Fruit fly (Drosophila melanogaster): Measurements from ENCODE around the gene knk.
A peak's percentile ranks its signal among the peaks of the same experiment; 100 is the strongest.

Gene knk

DNA sequence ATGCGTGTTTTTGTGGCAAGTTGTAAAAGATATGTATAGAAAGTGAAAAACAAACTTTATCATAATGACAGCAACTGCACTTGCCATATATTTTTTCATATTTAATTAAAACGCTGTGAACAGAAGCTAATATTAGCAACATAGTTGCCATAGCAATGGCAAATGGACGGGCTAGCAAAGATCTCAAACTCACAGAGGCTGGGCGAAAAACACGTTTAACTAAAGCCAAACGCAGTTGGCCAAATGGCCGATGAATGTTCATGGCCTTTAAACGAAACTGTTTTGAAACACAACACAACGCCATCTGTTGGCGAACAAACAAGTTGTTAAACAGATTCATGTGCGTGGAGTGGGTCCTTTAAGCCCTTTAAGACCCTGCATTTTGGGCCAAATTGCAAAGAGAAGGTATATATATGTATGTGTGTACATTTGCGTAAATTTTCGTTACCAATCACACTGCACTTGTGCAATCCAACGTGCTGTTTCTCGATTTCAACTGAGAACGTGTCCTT is 23.0 kb upstream of the knk start:
- TF ChIP-seq Dll (optimal IDR thresholded peaks at IDR 0.05) (no peak), pan (optimal IDR thresholded peaks at IDR 0.05) (no peak), psq (optimal IDR thresholded peaks at IDR 0.05) (no peak), usp (GFP tag; optimal IDR thresholded peaks at IDR 0.05) (no peak), EcR (GFP tag; optimal IDR thresholded peaks at IDR 0.05) (no peak), CG8478 (optimal IDR thresholded peaks at IDR 0.05) (no peak)

dm6 chr3R:10147176-10147575 is 21.7 kb upstream of the knk start:
- TF ChIP-seq CG8478 (optimal IDR thresholded peaks at IDR 0.05), result no peak
- no peak for TF ChIP-seq Dll (optimal IDR thresholded peaks at IDR 0.05)
- no peak for TF ChIP-seq EcR (GFP tag; optimal IDR thresholded peaks at IDR 0.05)
- no peak for TF ChIP-seq psq (optimal IDR thresholded peaks at IDR 0.05)
- no peak for TF ChIP-seq usp (GFP tag; optimal IDR thresholded peaks at IDR 0.05)
- TF ChIP-seq pan (optimal IDR thresholded peaks at IDR 0.05), result no peak

dm6 chr3R:10144103-10144998 is 18.9 kb upstream of the knk start, which contains the start of the genes TAF1B and Invadolysin:
TAF1B (minus strand) TSS chr3R:10144184.
Invadolysin (plus strand) TSS chr3R:10144668.
- TF ChIP-seq usp (GFP tag; optimal IDR thresholded peaks at IDR 0.05) (no peak), CG8478 (optimal IDR thresholded peaks at IDR 0.05) (no peak), pan (optimal IDR thresholded peaks at IDR 0.05) (no peak), Dll (optimal IDR thresholded peaks at IDR 0.05) (no peak), EcR (GFP tag; optimal IDR thresholded peaks at IDR 0.05) (no peak), psq (optimal IDR thresholded peaks at IDR 0.05) (no peak)

- TF ChIP-seq EcR (GFP tag; optimal IDR thresholded peaks at IDR 0.05), result no peak
- TF ChIP-seq pan (optimal IDR thresholded peaks at IDR 0.05), result no peak
- TF ChIP-seq Dll (optimal IDR thresholded peaks at IDR 0.05), result no peak
- TF ChIP-seq CG8478 (optimal IDR thresholded peaks at IDR 0.05), result no peak
- TF ChIP-seq usp (GFP tag; optimal IDR thresholded peaks at IDR 0.05), result no peak
- TF ChIP-seq psq (optimal IDR thresholded peaks at IDR 0.05), result no peak
Measured at dm6 chr3R:10142770-10143169, 17.3 kb upstream of the knk start, which contains the start of gene CG42759. CG42759 (plus strand) TSS chr3R:10143070.

DNA sequence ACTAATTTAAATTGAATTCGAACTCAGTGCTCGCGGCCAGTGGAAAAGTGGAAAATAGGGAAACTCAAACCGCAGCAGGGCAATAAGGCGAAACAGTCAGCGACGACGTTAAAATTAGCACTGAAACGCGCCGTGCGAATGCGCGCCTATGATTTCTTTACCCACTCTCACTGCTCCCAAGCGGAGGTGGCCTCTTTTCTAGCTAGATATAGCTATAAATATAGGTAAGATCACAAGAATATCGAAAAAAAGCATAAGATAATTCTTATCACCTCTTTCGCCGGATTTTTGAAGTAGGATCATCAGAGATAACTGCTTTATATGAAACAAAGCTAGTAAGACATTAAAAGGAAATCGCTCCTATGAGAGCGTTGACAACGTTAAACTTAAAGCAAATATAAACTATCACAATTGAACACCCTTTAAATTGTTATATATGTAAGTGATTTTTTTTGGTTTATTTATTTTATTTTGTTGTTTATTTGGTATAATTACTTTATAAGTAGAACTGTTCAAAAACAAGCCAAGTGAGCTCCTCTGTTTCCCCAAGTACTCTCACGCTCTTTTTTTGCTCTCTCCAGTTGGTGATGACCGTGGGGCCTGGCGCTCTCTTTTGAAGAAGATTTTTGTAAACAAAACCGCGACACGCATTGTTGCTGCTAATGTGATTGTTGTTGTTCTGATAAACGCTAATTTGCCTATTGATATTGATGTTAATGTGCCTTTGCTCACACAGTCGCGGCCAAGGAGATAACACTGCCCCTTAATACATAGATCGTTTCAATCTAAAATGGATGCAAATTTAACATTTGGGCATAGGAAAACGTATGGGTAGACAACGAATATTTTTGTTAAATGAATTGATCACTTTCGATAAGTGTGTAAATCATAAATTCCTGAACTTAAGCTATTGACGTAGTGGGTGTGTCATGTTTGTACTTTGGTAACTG is 14.5 kb upstream of the knk start, which contains the start of gene tws:
Gene tws (minus strand): TSS at position 124 of the 950 bp plus-strand sequence.
- TF ChIP-seq pan (optimal IDR thresholded peaks at IDR 0.05) (no peak), Dll (optimal IDR thresholded peaks at IDR 0.05) (no peak), EcR (GFP tag; optimal IDR thresholded peaks at IDR 0.05) (no peak), psq (optimal IDR thresholded peaks at IDR 0.05) (no peak), CG8478 (optimal IDR thresholded peaks at IDR 0.05) (no peak), usp (GFP tag; optimal IDR thresholded peaks at IDR 0.05) (no peak)

dm6 chr3R:10138900-10139299 is 13.4 kb upstream of the knk start:
- TF ChIP-seq usp (GFP tag; optimal IDR thresholded peaks at IDR 0.05) (no peak), EcR (GFP tag; optimal IDR thresholded peaks at IDR 0.05) (no peak), psq (optimal IDR thresholded peaks at IDR 0.05) (no peak), pan (optimal IDR thresholded peaks at IDR 0.05) (no peak), Dll (optimal IDR thresholded peaks at IDR 0.05) (no peak), CG8478 (optimal IDR thresholded peaks at IDR 0.05) (no peak)

dm6 chr3R:10137801-10138200 is 12.3 kb upstream of the knk start:
- TF ChIP-seq psq (optimal IDR thresholded peaks at IDR 0.05) (no peak), usp (GFP tag; optimal IDR thresholded peaks at IDR 0.05) (no peak), EcR (GFP tag; optimal IDR thresholded peaks at IDR 0.05) (no peak), pan (optimal IDR thresholded peaks at IDR 0.05) (no peak), CG8478 (optimal IDR thresholded peaks at IDR 0.05) (no peak), Dll (optimal IDR thresholded peaks at IDR 0.05) (no peak)

DNA sequence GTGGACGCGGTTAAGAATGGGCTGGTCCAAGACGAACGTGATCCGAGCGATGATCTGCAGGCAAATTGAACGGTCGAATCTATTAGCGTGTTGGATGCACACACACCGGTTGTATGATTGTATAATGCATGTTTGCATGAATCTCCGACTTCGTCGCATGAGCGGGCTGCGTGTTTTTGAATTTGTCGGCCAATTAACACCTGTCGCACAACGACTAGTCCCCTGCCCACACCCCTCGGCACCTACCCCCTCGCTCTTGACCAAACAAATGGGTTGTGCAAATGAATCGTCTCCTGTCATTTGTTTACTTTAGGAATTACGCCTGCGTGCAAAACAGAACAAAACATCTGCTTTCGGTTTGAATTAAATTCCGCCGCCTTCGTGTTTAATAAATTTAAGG is 9.5 kb upstream of the knk start:
- TF ChIP-seq Dll (optimal IDR thresholded peaks at IDR 0.05) (no peak), pan (optimal IDR thresholded peaks at IDR 0.05) (no peak), psq (optimal IDR thresholded peaks at IDR 0.05) (no peak), usp (GFP tag; optimal IDR thresholded peaks at IDR 0.05) (no peak)

dm6 chr3R:10134341-10134668 is 8.8 kb upstream of the knk start:
- TF ChIP-seq usp (GFP tag; optimal IDR thresholded peaks at IDR 0.05) (no peak), Dll (optimal IDR thresholded peaks at IDR 0.05) (no peak), CG8478 (optimal IDR thresholded peaks at IDR 0.05) (no peak), EcR (GFP tag; optimal IDR thresholded peaks at IDR 0.05) (no peak), pan (optimal IDR thresholded peaks at IDR 0.05) (no peak), psq (optimal IDR thresholded peaks at IDR 0.05) (no peak)

dm6 chr3R:10133419-10134340 is 8.2 kb upstream of the knk start:
- TF ChIP-seq CG8478 (optimal IDR thresholded peaks at IDR 0.05) (peak; percentile 32), pan (optimal IDR thresholded peaks at IDR 0.05) (no peak), usp (GFP tag; optimal IDR thresholded peaks at IDR 0.05) (no peak), psq (optimal IDR thresholded peaks at IDR 0.05) (peak; percentile 32), Dll (optimal IDR thresholded peaks at IDR 0.05) (no peak), EcR (GFP tag; optimal IDR thresholded peaks at IDR 0.05) (no peak)

Data from whole organism.